Worm (Caenorhabditis elegans) whole organism, L4 larva: ENCODE measurements around the gene ints-7.

Experiments used
- F10B5.3 ChIP-seq: sonication (generic microtip); optimal IDR thresholded peaks from 2 replicates; lab custom pipeline; 2016; ENCODE audit warnings: mild to moderate bottlenecking, missing genetic modification characterization, missing compliant biosample characterization
- R02D3.7 ChIP-seq: fragments of 150-350 bp; sonication (generic microtip); optimal IDR thresholded peaks from 3 replicates; lab custom pipeline; 2014; ENCODE audit warnings: missing biosample characterization, missing genetic modification characterization
- Y5F2A.4 ChIP-seq: fragments of 200-800 bp; sonication (Bioruptor generic); optimal IDR thresholded peaks from 2 replicates; lab custom pipeline; 2018; ENCODE audit warnings: mild to moderate bottlenecking, missing genetic modification characterization, missing compliant biosample characterization
- Y75B8A.6 ChIP-seq: fragments of 200-800 bp; sonication (Bioruptor generic); IDR thresholded peaks from 2 replicates; pipeline ENCODE4 v1.3.6; 2022; ENCODE audit warnings: missing genetic modification reagents, missing genetic modification characterization, missing compliant biosample characterization
- arid-1 ChIP-seq: fragments of 200-800 bp; sonication (Bioruptor generic); conservative IDR thresholded peaks from 2 replicates; pipeline ENCODE4 v1.3.6; 2022; ENCODE audit warnings: missing genetic modification reagents, missing genetic modification characterization, missing compliant biosample characterization
- ceh-28 ChIP-seq: fragments of 150-350 bp; optimal IDR thresholded peaks from 2 replicates; lab custom pipeline; 2014; ENCODE audit warnings: missing biosample characterization, missing genetic modification reagents, missing genetic modification characterization
- ceh-62 ChIP-seq: sonication (generic microtip); optimal IDR thresholded peaks from 2 replicates; lab custom pipeline; 2017; ENCODE audit warnings: missing biosample characterization, missing genetic modification characterization
- cey-2 ChIP-seq: sonication (generic microtip); optimal IDR thresholded peaks from 3 replicates; lab custom pipeline; 2017; ENCODE audit warnings: missing genetic modification characterization, mild to moderate bottlenecking, missing compliant biosample characterization, antibody characterized with exemption, borderline replicate concordance; ENCODE audit not compliant: insufficient read depth
- daf-12 ChIP-seq: fragments of 150-350 bp; optimal IDR thresholded peaks from 2 replicates; lab custom pipeline; 2014; ENCODE audit warnings: missing biosample characterization, missing genetic modification reagents, missing genetic modification characterization
- daf-19 ChIP-seq: fragments of 200-800 bp; sonication (Bioruptor generic); conservative IDR thresholded peaks from 2 replicates; pipeline ENCODE4 v1.3.6; 2022; ENCODE audit warnings: missing genetic modification characterization, missing compliant biosample characterization
- dmd-6 ChIP-seq: fragments of 200-800 bp; sonication (Bioruptor generic); IDR thresholded peaks from 2 replicates; pipeline ENCODE4 v1.3.6; 2022; ENCODE audit warnings: missing genetic modification reagents, missing genetic modification characterization, missing compliant biosample characterization
- dmd-8 ChIP-seq: fragments of 200-800 bp; sonication (Bioruptor generic); IDR thresholded peaks from 2 replicates; pipeline ENCODE4 v1.3.6; 2022; ENCODE audit warnings: missing genetic modification characterization, missing compliant biosample characterization
- dmd-9 ChIP-seq: fragments of 200-800 bp; sonication (Bioruptor generic); IDR thresholded peaks from 2 replicates; pipeline ENCODE4 v1.3.6; 2022; ENCODE audit warnings: missing genetic modification reagents, missing genetic modification characterization, missing compliant biosample characterization
- dve-1 ChIP-seq: sonication (generic microtip); optimal IDR thresholded peaks from 2 replicates; lab custom pipeline; 2017; ENCODE audit warnings: antibody characterized with exemption, mild to moderate bottlenecking, missing genetic modification characterization, missing compliant biosample characterization; ENCODE audit not compliant: insufficient read depth
- egl-43 ChIP-seq: fragments of 200-800 bp; sonication (Bioruptor generic); IDR thresholded peaks from 2 replicates; pipeline ENCODE4 v1.3.6; 2022; ENCODE audit warnings: missing genetic modification reagents, missing genetic modification characterization, missing compliant biosample characterization
- fos-1 ChIP-seq: fragments of 150-350 bp; optimal IDR thresholded peaks from 2 replicates; lab custom pipeline; 2014; ENCODE audit warnings: missing biosample characterization, missing genetic modification characterization
- hif-1 ChIP-seq, 2 experiments: sonication (generic microtip); optimal IDR thresholded peaks; 2 replicates each; lab custom pipeline; 2016 to 2017; ENCODE audit warnings: missing compliant biosample characterization in 2 of 2, missing genetic modification characterization in 2 of 2, missing genetic modification reagents in 2 of 2, missing genotype in 2 of 2, mild to moderate bottlenecking in 1 of 2
- hlh-11 ChIP-seq: fragments of 200-800 bp; sonication (Bioruptor generic); optimal IDR thresholded peaks from 2 replicates; lab custom pipeline; 2018; ENCODE audit warnings: mild to moderate bottlenecking, missing genetic modification characterization, missing compliant biosample characterization
- lim-7 ChIP-seq: fragments of 200-800 bp; sonication (Bioruptor generic); IDR thresholded peaks from 2 replicates; pipeline ENCODE4 v1.3.6; 2022; ENCODE audit warnings: missing genetic modification characterization, missing compliant biosample characterization
- lin-1 ChIP-seq: fragments of 200-800 bp; sonication (Bioruptor generic); IDR thresholded peaks from 2 replicates; pipeline ENCODE4 v1.3.6; 2022; ENCODE audit warnings: missing genetic modification reagents, missing genetic modification characterization, missing compliant biosample characterization
- lin-29 ChIP-seq: fragments of 200-800 bp; sonication (Bioruptor generic); IDR thresholded peaks from 2 replicates; pipeline ENCODE4 v1.3.6; 2022; ENCODE audit warnings: missing genetic modification reagents, missing genetic modification characterization, missing compliant biosample characterization
- lin-38 ChIP-seq: fragments of 200-800 bp; sonication (Bioruptor generic); IDR thresholded peaks from 2 replicates; pipeline ENCODE4 v1.3.6; 2022; ENCODE audit warnings: missing genetic modification reagents, missing genetic modification characterization, missing compliant biosample characterization
- lin-39 ChIP-seq: fragments of 150-350 bp; optimal IDR thresholded peaks from 2 replicates; lab custom pipeline; 2014; ENCODE audit warnings: missing biosample characterization, missing genetic modification reagents, missing genetic modification characterization
- lsy-2 ChIP-seq, 2 experiments: fragments of 150-350 bp in 1 of 2; sonication (generic microtip) in 1 of 2; optimal IDR thresholded peaks; 2 replicates each; lab custom pipeline; 2014 to 2017; ENCODE audit warnings: missing biosample characterization in 2 of 2, missing genetic modification characterization in 2 of 2
- mdl-1 ChIP-seq, 2 experiments: fragments of 150-350 bp in 1 of 2; sonication (generic microtip) in 1 of 2; optimal IDR thresholded peaks; 2 replicates each; lab custom pipeline; 2014 to 2017; ENCODE audit warnings: missing biosample characterization in 2 of 2, missing genetic modification characterization in 2 of 2
- mes-2 ChIP-seq: sonication (generic microtip); optimal IDR thresholded peaks from 2 replicates; lab custom pipeline; 2016; ENCODE audit warnings: missing genotype, mild to moderate bottlenecking, missing genetic modification characterization, missing compliant biosample characterization; ENCODE audit not compliant: poor library complexity, severe bottlenecking
- mxl-2 ChIP-seq: fragments of 200-800 bp; sonication (Bioruptor generic); conservative IDR thresholded peaks from 2 replicates; pipeline ENCODE4 v1.3.6; 2022; ENCODE audit warnings: missing genetic modification reagents, missing genetic modification characterization, missing compliant biosample characterization
- mxl-3 ChIP-seq: fragments of 200-800 bp; sonication (Bioruptor generic); optimal IDR thresholded peaks from 2 replicates; lab custom pipeline; 2018; ENCODE audit warnings: mild to moderate bottlenecking, missing genetic modification characterization, missing compliant biosample characterization
- nhr-10 ChIP-seq: fragments of 150-350 bp; optimal IDR thresholded peaks from 2 replicates; lab custom pipeline; 2014; ENCODE audit warnings: missing biosample characterization, missing genetic modification characterization
- nhr-102 ChIP-seq: sonication (generic microtip); optimal IDR thresholded peaks from 2 replicates; lab custom pipeline; 2016; ENCODE audit warnings: mild to moderate bottlenecking, missing genetic modification characterization, moderate library complexity, missing compliant biosample characterization
- nhr-111 ChIP-seq: fragments of 200-800 bp; sonication (Bioruptor generic); optimal IDR thresholded peaks from 2 replicates; lab custom pipeline; 2018; ENCODE audit warnings: mild to moderate bottlenecking, missing genetic modification characterization, missing compliant biosample characterization
- nhr-25 ChIP-seq: sonication (generic microtip); optimal IDR thresholded peaks from 2 replicates; lab custom pipeline; 2017; ENCODE audit warnings: missing genetic modification characterization, mild to moderate bottlenecking, missing compliant biosample characterization, antibody characterized with exemption, moderate library complexity, borderline replicate concordance; ENCODE audit not compliant: insufficient read depth
- nhr-41 ChIP-seq: fragments of 200-800 bp; sonication (Bioruptor generic); IDR thresholded peaks from 2 replicates; pipeline ENCODE4 v1.3.6; 2022; ENCODE audit warnings: missing genetic modification reagents, missing genetic modification characterization, missing compliant biosample characterization
- nhr-76 ChIP-seq: fragments of 150-350 bp; optimal IDR thresholded peaks from 2 replicates; lab custom pipeline; 2014; ENCODE audit warnings: missing biosample characterization, missing genetic modification characterization
- nhr-77 ChIP-seq: fragments of 150-350 bp; optimal IDR thresholded peaks from 2 replicates; lab custom pipeline; 2014; ENCODE audit warnings: missing biosample characterization, missing genetic modification characterization
- set-16 ChIP-seq: fragments of 200-800 bp; sonication (Bioruptor generic); IDR thresholded peaks from 2 replicates; pipeline ENCODE4 v1.3.6; 2022; ENCODE audit warnings: missing genetic modification reagents, missing genetic modification characterization, missing compliant biosample characterization
- snpc-1.2 ChIP-seq: fragments of 200-800 bp; sonication (Bioruptor generic); IDR thresholded peaks from 2 replicates; pipeline ENCODE4 v1.3.6; 2022; ENCODE audit warnings: missing genetic modification reagents, missing genetic modification characterization, missing compliant biosample characterization
- snpc-4 ChIP-seq: fragments of 150-350 bp; optimal IDR thresholded peaks from 2 replicates; lab custom pipeline; 2014; ENCODE audit warnings: missing biosample characterization, missing genetic modification characterization
- spr-1 ChIP-seq: sonication (generic microtip); optimal IDR thresholded peaks from 2 replicates; lab custom pipeline; 2016; ENCODE audit warnings: mild to moderate bottlenecking, missing genetic modification characterization, missing compliant biosample characterization
- spr-3 ChIP-seq: fragments of 200-800 bp; sonication (Bioruptor generic); optimal IDR thresholded peaks from 2 replicates; lab custom pipeline; 2018; ENCODE audit warnings: mild to moderate bottlenecking, missing genetic modification characterization, missing compliant biosample characterization
- tag-97 ChIP-seq: fragments of 200-800 bp; sonication (Bioruptor generic); IDR thresholded peaks from 2 replicates; pipeline ENCODE4 v1.3.6; 2022; ENCODE audit warnings: missing genetic modification characterization, missing compliant biosample characterization
- unc-39 ChIP-seq: sonication (generic microtip); optimal IDR thresholded peaks from 2 replicates; lab custom pipeline; 2017; ENCODE audit warnings: missing biosample characterization, missing genetic modification characterization
- unc-62 ChIP-seq, 3 experiments: fragments of 150-350 bp in 1 of 3; sonication (generic microtip); optimal IDR thresholded peaks in 2 of 3; peaks in 1 of 3; 1 replicate in 1 of 3; 2 replicates in 2 of 3; lab custom pipeline; 2014 to 2017; ENCODE audit warnings: missing biosample characterization in 3 of 3, missing genetic modification characterization in 3 of 3, missing genetic modification reagents in 3 of 3, missing genotype in 1 of 3
- vab-7 ChIP-seq: fragments of 200-800 bp; sonication (Bioruptor generic); IDR thresholded peaks from 2 replicates; pipeline ENCODE4 v1.3.6; 2022; ENCODE audit warnings: missing genetic modification reagents, missing genetic modification characterization, missing compliant biosample characterization
- zag-1 ChIP-seq: fragments of 150-350 bp; optimal IDR thresholded peaks from 2 replicates; lab custom pipeline; 2014; ENCODE audit warnings: missing biosample characterization, missing genetic modification characterization
- zfp-2 ChIP-seq: sonication (generic microtip); optimal IDR thresholded peaks from 2 replicates; lab custom pipeline; 2016; ENCODE audit warnings: mild to moderate bottlenecking, missing genetic modification characterization, missing compliant biosample characterization
- ztf-11 ChIP-seq: fragments of 150-350 bp; optimal IDR thresholded peaks from 2 replicates; lab custom pipeline; 2014; ENCODE audit warnings: missing biosample characterization, missing genetic modification characterization

The ints-7 gene

ce11 chrII:11633509-11633908, 50.9 kb downstream of the ints-7 start, which contains the start of gene din-1:
TSS of gene din-1 (minus strand) at chrII:11633609.
- TF ChIP-seq dmd-9 (GFP tag; lab: Robert Waterston, UW) (no peak), hif-1 (tag; optimal IDR thresholded peaks at IDR 0.05; lab: Kevin White, UChicago) (no peak), nhr-77 (tag; lab: Kevin White, UChicago) (no peak), lin-1 (no peak), nhr-76 (tag; lab: Kevin White, UChicago) (no peak), fos-1 (tag; lab: Kevin White, UChicago) (no peak), arid-1 (GFP tag; lab: Robert Waterston, UW) (no peak), mdl-1 (tag; optimal IDR thresholded peaks at IDR 0.05; lab: Kevin White, UChicago) (no peak), mes-2 (tag; lab: Kevin White, UChicago) (no peak), unc-62 (GFP tag; optimal IDR thresholded peaks at IDR 0.05 in 1 of 2; lab: Kevin White, UChicago) (no peak), unc-62 (tag; optimal IDR thresholded peaks at IDR 0.05; lab: Kevin White, UChicago) (no peak), ztf-11 (no peak), set-16 (GFP tag; lab: Robert Waterston, UW) (no peak), Y75B8A.6 (GFP tag; lab: Robert Waterston, UW) (no peak)

ce11 chrII:11634057-11634676, 51.5 kb downstream of the ints-7 start:
- peak; percentile 71 for TF ChIP-seq mxl-2 (GFP tag; lab: Robert Waterston, UW)
- peak; percentile 74; the same call in 1 of the 2 replicates for TF ChIP-seq lin-1
- TF ChIP-seq fos-1 (tag; lab: Kevin White, UChicago), result no peak
- TF ChIP-seq dmd-6, result peak; percentile 93
- no peak for TF ChIP-seq snpc-4
- no peak for TF ChIP-seq vab-7 (GFP tag; lab: Robert Waterston, UW)
- TF ChIP-seq daf-19 (GFP tag; lab: Robert Waterston, UW), result no peak
- peak; percentile 80 for TF ChIP-seq egl-43 (GFP tag; lab: Robert Waterston, UW)
- 0 out of 2 replicates have a peak, but pooled peaks have one; percentile 25 for TF ChIP-seq nhr-41 (GFP tag; lab: Robert Waterston, UW)
- peak; percentile 74 for TF ChIP-seq spr-1 (tag; lab: Kevin White, UChicago)
- no peak for TF ChIP-seq lim-7 (GFP tag; lab: Robert Waterston, UW)
- peak; percentile 90 for TF ChIP-seq nhr-25
- TF ChIP-seq lin-29 (GFP tag; lab: Robert Waterston, UW), result no peak
- TF ChIP-seq unc-39, result peak; percentile 6
- TF ChIP-seq mxl-3 (GFP tag; lab: Kevin White, UChicago), result peak; percentile 93
- TF ChIP-seq R02D3.7, result no peak
- TF ChIP-seq nhr-111 (GFP tag; lab: Kevin White, UChicago), result no peak
- no peak for TF ChIP-seq lin-39 (tag; lab: Kevin White, UChicago)
- peak; percentile 44 for TF ChIP-seq F10B5.3 (tag; lab: Kevin White, UChicago)
- TF ChIP-seq dve-1 (tag; lab: Kevin White, UChicago), result peak; percentile 85
- TF ChIP-seq snpc-1.2, result no peak
- TF ChIP-seq hif-1 (tag; optimal IDR thresholded peaks at IDR 0.05; lab: Kevin White, UChicago), result peak; percentile 22 to 90
- peak; percentile 50 for TF ChIP-seq cey-2
- TF ChIP-seq spr-3 (GFP tag; lab: Kevin White, UChicago), result peak; percentile 52
- no peak for TF ChIP-seq dmd-8 (GFP tag; lab: Robert Waterston, UW)
- no peak for TF ChIP-seq ceh-28 (tag; lab: Kevin White, UChicago)
- peak; percentile 26 for TF ChIP-seq nhr-102 (tag; lab: Kevin White, UChicago)
- TF ChIP-seq ceh-62 (tag; lab: Kevin White, UChicago), result no peak
- TF ChIP-seq hlh-11, result peak; percentile 98
- TF ChIP-seq tag-97, result no peak
- TF ChIP-seq Y5F2A.4, result no peak
- peak; percentile 34 for TF ChIP-seq nhr-10
- no peak for TF ChIP-seq zfp-2 (tag; lab: Kevin White, UChicago)
- no peak for TF ChIP-seq daf-12 (tag; lab: Kevin White, UChicago)
- peak; percentile 61 for TF ChIP-seq lin-38 (GFP tag; lab: Robert Waterston, UW)
- peak; percentile 84 to 87 for TF ChIP-seq lsy-2 (tag; optimal IDR thresholded peaks at IDR 0.05; lab: Kevin White, UChicago)
- no peak for TF ChIP-seq zag-1 (tag; lab: Kevin White, UChicago)
